Worm (Caenorhabditis elegans) whole organism, L4/young adult: Measurements from ENCODE around the gene K08E4.8.

Source experiments
- W03F9.2 ChIP-seq: fragments of 150-350 bp; optimal IDR thresholded peaks from 2 replicates; lab custom pipeline; 2014; ENCODE audit warnings: missing biosample characterization, missing genetic modification characterization
- dao-5 ChIP-seq: sonication (generic microtip); optimal IDR thresholded peaks from 2 replicates; lab custom pipeline; 2016; ENCODE audit warnings: missing genotype, missing genetic modification characterization, moderate library complexity, missing compliant biosample characterization
- him-1 ChIP-seq: sonication (generic microtip); optimal IDR thresholded peaks from 2 replicates; lab custom pipeline; 2016; ENCODE audit warnings: missing genotype, missing genetic modification reagents, missing genetic modification characterization, missing compliant biosample characterization

Gene K08E4.8

DNA sequence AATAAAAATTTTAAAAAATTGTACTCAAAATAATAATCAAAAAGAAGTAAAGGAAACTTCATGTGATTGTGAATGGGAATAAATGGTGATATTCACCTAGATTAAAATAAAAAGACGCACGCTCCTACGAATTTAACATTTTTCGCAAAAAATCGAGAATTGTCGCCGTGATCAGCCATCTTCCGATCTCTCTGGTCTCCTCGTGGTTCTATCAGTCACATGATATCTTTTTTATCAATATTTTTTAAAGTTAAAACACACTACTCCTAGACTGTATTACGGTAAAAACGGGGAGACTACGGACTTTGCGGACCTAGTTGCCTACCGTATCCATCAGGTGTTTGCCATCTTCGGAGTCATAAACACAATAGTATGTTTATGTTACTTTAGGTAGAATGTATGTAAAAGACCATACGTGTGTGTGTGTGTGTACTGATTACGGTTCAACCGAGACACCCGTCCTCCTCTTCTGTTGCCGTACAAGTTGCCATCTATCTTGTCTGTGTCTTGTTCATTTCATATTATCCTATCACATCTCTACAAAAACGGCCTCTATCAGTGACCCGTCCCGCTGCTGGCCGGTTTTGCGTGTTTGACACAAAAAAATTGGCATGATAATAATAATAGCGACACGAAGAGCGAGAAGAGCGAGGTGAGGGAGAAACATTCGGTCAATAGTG, 14.5 kb downstream of the K08E4.8 start, which contains the start of gene T12G3.2:
TSS of gene T12G3.2 (minus strand) at position 444 of the 680 bp plus-strand sequence.
- TF ChIP-seq dao-5 (tag; lab: Kevin White, UChicago): no peak
- TF ChIP-seq W03F9.2 (tag; lab: Kevin White, UChicago): no peak
- TF ChIP-seq him-1: no peak

ce11 chrIV:12044844-12045738, 16.0 kb downstream of the K08E4.8 start:
- TF ChIP-seq dao-5 (tag; lab: Kevin White, UChicago): no peak
- no peak for TF ChIP-seq him-1
- TF ChIP-seq W03F9.2 (tag; lab: Kevin White, UChicago): no peak

DNA sequence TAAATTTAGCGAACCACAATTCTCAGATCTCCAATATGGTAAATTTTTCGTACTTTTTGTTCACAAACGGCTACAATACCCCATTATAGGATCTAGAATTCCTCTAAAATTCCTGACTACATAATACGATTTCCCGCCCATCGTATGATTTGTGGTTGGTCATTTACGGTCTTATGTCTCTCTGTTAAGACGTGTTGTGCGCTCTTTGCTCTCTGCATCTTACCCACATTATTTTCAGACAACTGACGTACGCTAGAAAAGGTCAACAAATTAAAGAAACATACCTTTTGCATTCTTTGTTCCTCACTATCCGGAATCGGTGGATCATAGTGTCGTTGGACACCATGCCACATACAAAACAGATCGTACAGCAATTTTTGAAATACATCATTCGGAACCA, 18.1 kb downstream of the K08E4.8 start:
- TF ChIP-seq him-1: no peak
- TF ChIP-seq dao-5 (tag; lab: Kevin White, UChicago): no peak
- no peak for TF ChIP-seq W03F9.2 (tag; lab: Kevin White, UChicago)

DNA sequence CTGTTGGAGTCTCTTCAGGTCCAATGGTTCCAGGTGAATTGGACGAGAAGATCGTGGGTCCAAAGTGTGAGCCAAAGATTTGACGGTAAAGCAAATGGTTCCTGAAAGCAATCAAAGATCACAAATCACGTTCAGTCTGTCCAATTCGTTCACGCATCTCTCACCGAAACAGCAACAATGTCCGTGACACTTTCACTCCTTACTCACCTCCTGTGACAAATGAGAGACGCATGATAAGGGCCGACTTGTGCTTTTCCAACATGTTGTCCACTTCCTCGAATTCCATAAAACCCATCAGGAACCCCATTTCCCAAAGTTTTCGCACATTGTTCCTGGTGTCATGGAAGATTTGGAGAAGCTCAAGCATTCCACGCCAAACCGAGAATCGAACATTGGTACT, 20.7 kb downstream of the K08E4.8 start:
- no peak for TF ChIP-seq him-1
- TF ChIP-seq dao-5 (tag; lab: Kevin White, UChicago): no peak
- no peak for TF ChIP-seq W03F9.2 (tag; lab: Kevin White, UChicago)

DNA sequence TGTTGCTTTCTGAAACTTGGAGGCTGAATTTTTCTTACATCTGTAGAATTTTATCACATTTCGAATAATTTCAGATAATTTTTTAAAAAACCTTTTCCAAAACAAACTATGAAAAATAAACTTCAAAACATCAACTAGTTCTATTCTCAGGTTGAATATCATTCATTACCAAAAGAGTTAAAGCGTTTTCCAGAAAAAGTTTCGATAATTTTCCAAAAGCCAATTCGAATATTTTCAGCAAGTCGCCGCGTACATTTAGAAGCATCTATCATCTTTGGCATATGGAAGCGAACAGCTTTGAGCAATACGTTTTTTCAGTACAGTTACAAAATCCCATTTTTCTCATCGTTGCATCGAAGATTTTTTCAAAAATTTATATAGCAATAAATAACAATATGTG, 24.2 kb downstream of the K08E4.8 start:
- TF ChIP-seq him-1: no peak
- peak; percentile 39 for TF ChIP-seq W03F9.2 (tag; lab: Kevin White, UChicago)

ce11 chrIV:12035422-12035821, 25.7 kb downstream of the K08E4.8 start:
- TF ChIP-seq him-1 (no peak), W03F9.2 (tag; lab: Kevin White, UChicago) (no peak), dao-5 (tag; lab: Kevin White, UChicago) (no peak)

- TF ChIP-seq him-1 (no peak), W03F9.2 (tag; lab: Kevin White, UChicago) (no peak), dao-5 (tag; lab: Kevin White, UChicago) (no peak)
Measured at ce11 chrIV:12034776-12035175, 26.4 kb downstream of the K08E4.8 start.

DNA sequence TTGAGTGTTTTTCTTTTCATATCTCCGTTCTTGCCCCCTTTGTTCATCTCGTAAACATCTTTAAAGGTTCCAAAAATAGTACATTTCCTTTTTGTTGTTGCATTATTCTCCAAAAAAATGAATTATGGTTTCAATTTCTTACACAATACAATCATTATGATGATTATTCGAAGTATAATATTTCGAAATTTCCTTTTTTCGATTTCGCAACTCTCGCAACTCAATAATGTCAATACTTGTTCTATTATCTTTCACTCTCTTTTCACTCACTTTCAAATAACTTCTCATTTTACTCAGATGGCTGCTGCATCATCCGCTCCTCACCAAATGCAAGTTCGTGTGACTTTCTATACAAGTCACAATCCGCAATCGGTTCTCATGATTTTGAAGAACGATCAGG, 27.1 kb downstream of the K08E4.8 start, which contains the start of gene sqst-1:
TSS of gene sqst-1 (plus strand) at position 298 of the 400 bp plus-strand sequence.
- TF ChIP-seq dao-5 (tag; lab: Kevin White, UChicago): no peak
- no peak for TF ChIP-seq him-1
- peak; percentile 12 for TF ChIP-seq W03F9.2 (tag; lab: Kevin White, UChicago)

DNA sequence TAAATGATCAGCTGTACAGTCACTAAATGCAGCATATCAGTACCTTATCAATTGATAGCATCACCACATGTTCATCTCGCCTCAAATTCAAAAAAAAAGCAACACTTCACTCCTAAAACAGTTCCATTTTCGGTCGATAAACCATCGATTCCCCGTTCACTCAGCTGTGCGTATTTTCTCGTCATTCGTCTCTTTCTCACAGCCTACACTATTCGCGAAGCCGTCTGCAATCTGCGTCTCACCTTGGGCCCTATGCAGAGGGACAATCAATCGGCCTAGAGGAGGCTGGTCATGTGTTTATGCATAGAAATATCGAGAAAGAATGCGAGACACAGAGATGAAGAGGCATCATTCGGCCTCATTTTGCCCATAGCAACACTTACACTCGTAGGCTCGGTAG, 28.7 kb downstream of the K08E4.8 start:
- TF ChIP-seq dao-5 (tag; lab: Kevin White, UChicago): peak; percentile 66
- TF ChIP-seq him-1: peak; percentile 8
- peak; percentile 2 for TF ChIP-seq W03F9.2 (tag; lab: Kevin White, UChicago)

DNA sequence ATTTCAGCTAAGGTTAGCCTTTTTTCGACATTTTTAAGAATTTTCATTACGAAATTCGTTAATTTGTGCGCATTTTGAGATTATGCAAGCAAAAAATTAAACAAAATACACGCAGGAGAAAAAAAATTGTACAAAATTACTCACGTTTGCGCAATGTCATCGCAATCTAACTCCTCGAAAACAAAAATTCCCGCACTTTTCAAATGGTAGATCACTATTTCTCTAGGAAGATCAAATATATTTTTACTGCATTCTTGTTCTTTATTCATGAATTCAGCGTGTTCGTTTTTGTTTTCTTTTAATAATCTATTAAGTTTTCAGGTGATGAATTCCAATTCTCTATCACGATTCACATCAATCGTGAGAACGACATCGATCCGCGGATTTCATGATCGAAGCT, 30.1 kb downstream of the K08E4.8 start, which contains the start of the genes T12G3.6 and mrpl-51:
TSS of gene T12G3.6 (minus strand) at position 269 of the 400 bp plus-strand sequence.
TSS of gene mrpl-51 (plus strand) at position 322 of the 400 bp plus-strand sequence.
- TF ChIP-seq him-1 (no peak), dao-5 (tag; lab: Kevin White, UChicago) (no peak), W03F9.2 (tag; lab: Kevin White, UChicago) (no peak)

ce11 chrIV:12029722-12030182, 31.4 kb downstream of the K08E4.8 start, which contains the start of gene T12G3.11:
TSS of gene T12G3.11 (minus strand) at chrIV:12029772.
- TF ChIP-seq W03F9.2 (tag; lab: Kevin White, UChicago) (peak; percentile 58), him-1 (no peak)

DNA sequence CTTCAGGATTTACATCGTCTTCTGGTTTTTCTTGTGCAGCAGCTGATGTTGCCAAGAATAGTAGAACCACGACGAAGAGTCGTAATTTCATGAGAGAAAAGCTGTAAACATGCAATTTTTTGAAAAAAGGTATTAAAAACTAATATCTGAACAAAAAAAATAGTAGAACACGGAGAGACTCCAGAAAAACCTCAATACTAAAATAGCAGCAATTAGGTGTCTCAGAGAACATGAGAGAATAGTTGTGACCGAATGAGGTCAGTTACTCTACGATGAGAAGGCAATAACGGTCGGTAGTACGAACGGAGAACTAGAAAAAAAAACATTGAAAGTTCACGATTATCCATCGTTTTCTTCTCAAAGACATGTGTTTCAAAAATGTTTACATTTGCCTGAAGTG, 32.1 kb downstream of the K08E4.8 start, which contains the start of gene tgn-38:
TSS of gene tgn-38 (minus strand) at position 101 of the 400 bp plus-strand sequence.
- TF ChIP-seq dao-5 (tag; lab: Kevin White, UChicago): no peak
- no peak for TF ChIP-seq him-1

DNA sequence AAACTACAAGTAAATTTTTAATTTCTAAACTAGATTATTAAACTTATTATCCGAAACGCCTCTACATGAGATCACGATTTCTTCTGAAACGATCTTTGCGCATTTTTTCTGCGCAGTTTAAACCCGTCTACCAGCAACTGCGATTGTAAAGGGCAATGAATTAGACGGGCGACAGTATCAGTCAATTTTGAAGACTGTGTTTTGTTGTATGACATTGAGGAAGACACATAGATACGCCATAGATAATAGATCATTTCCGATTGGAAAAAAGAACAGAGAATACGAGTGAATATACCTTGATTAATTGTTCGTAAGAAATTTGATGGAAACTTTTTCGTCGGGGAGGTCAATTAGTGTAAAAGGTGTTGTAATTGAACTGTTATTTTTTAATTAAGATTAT, 39.8 kb downstream of the K08E4.8 start:
- TF ChIP-seq dao-5 (tag; lab: Kevin White, UChicago) (no peak), him-1 (no peak), W03F9.2 (tag; lab: Kevin White, UChicago) (no peak)

ce11 chrIV:12018920-12019319, 42.2 kb downstream of the K08E4.8 start:
- no peak for TF ChIP-seq W03F9.2 (tag; lab: Kevin White, UChicago)
- TF ChIP-seq him-1: no peak
- no peak for TF ChIP-seq dao-5 (tag; lab: Kevin White, UChicago)
